Worm (Caenorhabditis elegans) whole organism, L1 larva: ENCODE data around the gene F08H9.3.

ENCODE experiments used
- aly-2 ChIP-seq: fragments of 150-350 bp; optimal IDR thresholded peaks from 2 replicates; lab custom pipeline; 2014; ENCODE audit warnings: missing biosample characterization, missing genetic modification characterization
- dpl-1 ChIP-seq, 3 experiments: fragments of 150-350 bp in 2 of 3; sonication (generic microtip) in 1 of 3; optimal IDR thresholded peaks; 2 replicates each; lab custom pipeline; 2014 to 2017; ENCODE audit warnings: missing biosample characterization in 3 of 3, missing genetic modification characterization in 3 of 3, missing genetic modification reagents in 3 of 3
- egl-27 ChIP-seq, 2 experiments: fragments of 150-350 bp in 1 of 2; sonication (generic microtip); optimal IDR thresholded peaks; 3 replicates each; lab custom pipeline; 2017 to 2018; ENCODE audit warnings: missing biosample characterization in 2 of 2, missing genetic modification characterization in 2 of 2, missing genetic modification reagents in 2 of 2
- fos-1 ChIP-seq: fragments of 150-350 bp; optimal IDR thresholded peaks from 2 replicates; lab custom pipeline; 2014; ENCODE audit warnings: missing biosample characterization, missing genetic modification characterization
- lin-13 ChIP-seq: fragments of 150-350 bp; optimal IDR thresholded peaks from 2 replicates; lab custom pipeline; 2014; ENCODE audit warnings: missing biosample characterization, missing genetic modification reagents, missing genetic modification characterization
- lsy-2 ChIP-seq, 2 experiments: fragments of 150-350 bp; optimal IDR thresholded peaks; 2 replicates each; lab custom pipeline; 2014; ENCODE audit warnings: missing biosample characterization in 2 of 2, missing genetic modification characterization in 2 of 2
- nhr-11 ChIP-seq: fragments of 150-350 bp; optimal IDR thresholded peaks from 2 replicates; lab custom pipeline; 2014; ENCODE audit warnings: missing biosample characterization, missing genetic modification characterization
- nhr-12 ChIP-seq: sonication (generic microtip); optimal IDR thresholded peaks from 2 replicates; lab custom pipeline; 2017; ENCODE audit warnings: missing biosample characterization, missing genetic modification characterization
- nhr-77 ChIP-seq: fragments of 150-350 bp; optimal IDR thresholded peaks from 2 replicates; lab custom pipeline; 2014; ENCODE audit warnings: missing biosample characterization, missing genetic modification characterization
- rnt-1 ChIP-seq: sonication (generic microtip); optimal IDR thresholded peaks from 2 replicates; lab custom pipeline; 2016; ENCODE audit warnings: mild to moderate bottlenecking, missing genetic modification characterization, moderate library complexity, missing compliant biosample characterization
- snpc-4 ChIP-seq: fragments of 150-350 bp; optimal IDR thresholded peaks from 2 replicates; lab custom pipeline; 2014; ENCODE audit warnings: missing biosample characterization, missing genetic modification characterization
- sptf-1 ChIP-seq: fragments of 150-350 bp; optimal IDR thresholded peaks from 2 replicates; lab custom pipeline; 2014; ENCODE audit warnings: missing biosample characterization, missing genetic modification characterization
- unc-62 ChIP-seq: fragments of 150-350 bp; optimal IDR thresholded peaks from 2 replicates; lab custom pipeline; 2014; ENCODE audit warnings: missing biosample characterization, missing genetic modification reagents, missing genetic modification characterization
- unc-86 ChIP-seq: sonication (generic microtip); optimal IDR thresholded peaks from 2 replicates; lab custom pipeline; 2016; ENCODE audit warnings: missing genetic modification characterization, missing compliant biosample characterization

ce11 chrV:14439236-14439635 lies 23.9 kb downstream of the F08H9.3 start:
- TF ChIP-seq nhr-12 (tag; lab: Kevin White, UChicago) (no peak), fos-1 (tag; lab: Kevin White, UChicago) (no peak), nhr-11 (tag; lab: Kevin White, UChicago) (no peak), sptf-1 (tag; lab: Kevin White, UChicago) (no peak), aly-2 (tag; lab: Kevin White, UChicago) (no peak), unc-86 (tag; lab: Kevin White, UChicago) (no peak), rnt-1 (tag; lab: Kevin White, UChicago) (no peak), unc-62 (no peak), lsy-2 (tag; optimal IDR thresholded peaks at IDR 0.05; lab: Kevin White, UChicago) (no peak), dpl-1 (GFP tag; optimal IDR thresholded peaks at IDR 0.05; lab: Kevin White, UChicago) (no peak), snpc-4 (no peak), egl-27 (tag; optimal IDR thresholded peaks at IDR 0.05; lab: Kevin White, UChicago) (no peak), lin-13 (no peak), nhr-77 (tag; lab: Kevin White, UChicago) (no peak)
